Worm (Caenorhabditis elegans): Measurements from ENCODE around the gene duo-1.

ce11 chrV:11513432-11513831 is 41.0 kb upstream of the duo-1 start, which contains the start of gene C55A6.3:
- TF ChIP-seq daf-12 (tag; optimal IDR thresholded peaks at IDR 0.05) (no peak), egl-5 (tag; optimal IDR thresholded peaks at IDR 0.05) (no peak), nhr-76 (tag; optimal IDR thresholded peaks at IDR 0.05) (no peak), pqm-1 (tag; optimal IDR thresholded peaks at IDR 0.05) (no peak), ama-1 (optimal IDR thresholded peaks at IDR 0.05) (no peak), elt-1 (tag; optimal IDR thresholded peaks at IDR 0.05) (no peak), pha-4 (tag; optimal IDR thresholded peaks at IDR 0.05) (peak; percentile 41), aly-2 (tag; optimal IDR thresholded peaks at IDR 0.05) (no peak), elt-2 (tag; optimal IDR thresholded peaks at IDR 0.05) (no peak), nhr-77 (tag; optimal IDR thresholded peaks at IDR 0.05) (no peak)
